Worm (Caenorhabditis elegans): ENCODE measurements around the gene lst-6.

Gene lst-6

ce11 chrII:7022370-7023001 lies at the start of gene lst-6, which contains the start of gene lst-5:
lst-6 (minus strand) TSS chrII:7022509.
lst-5 (plus strand) TSS chrII:7022913.
- no peak for TF ChIP-seq tbx-37 (GFP tag; conservative IDR thresholded peaks at IDR 0.05)
- TF ChIP-seq flt-1 (GFP tag; IDR thresholded peaks at IDR 0.05): no peak
- TF ChIP-seq ets-7 (tag; optimal IDR thresholded peaks at IDR 0.05): no peak
- TF ChIP-seq F13C5.2 (tag; optimal IDR thresholded peaks at IDR 0.05): peak; percentile 22
- TF ChIP-seq B0310.2 (tag; optimal IDR thresholded peaks at IDR 0.05): no peak
- TF ChIP-seq scrt-1 (GFP tag; IDR thresholded peaks at IDR 0.05): no peak
- peak; percentile 20 for TF ChIP-seq hmg-4 (GFP tag; optimal IDR thresholded peaks at IDR 0.05)
- no peak for TF ChIP-seq ceh-36 (tag; optimal IDR thresholded peaks at IDR 0.05)
- no peak for TF ChIP-seq ceh-13 (GFP tag; optimal IDR thresholded peaks at IDR 0.05)

ce11 chrII:7070434-7070833 lies 48.1 kb upstream of the lst-6 start:
- no peak for TF ChIP-seq flt-1 (GFP tag; IDR thresholded peaks at IDR 0.05)
- no peak for TF ChIP-seq hnd-1 (tag; optimal IDR thresholded peaks at IDR 0.05)
- TF ChIP-seq ceh-13 (GFP tag; optimal IDR thresholded peaks at IDR 0.05): no peak
- TF ChIP-seq pes-1 (GFP tag; IDR thresholded peaks at IDR 0.05): no peak
- TF ChIP-seq hmbx-1 (tag; optimal IDR thresholded peaks at IDR 0.05): no peak
- TF ChIP-seq ceh-36 (tag; optimal IDR thresholded peaks at IDR 0.05): no peak
- no peak for TF ChIP-seq hmg-4 (GFP tag; optimal IDR thresholded peaks at IDR 0.05)
- TF ChIP-seq aly-1 (tag; optimal IDR thresholded peaks at IDR 0.05): no peak
- TF ChIP-seq tra-4 (tag; optimal IDR thresholded peaks at IDR 0.05): no peak
- TF ChIP-seq F13C5.2 (tag; optimal IDR thresholded peaks at IDR 0.05): no peak
- no peak for TF ChIP-seq ets-7 (tag; optimal IDR thresholded peaks at IDR 0.05)
- no peak for TF ChIP-seq tbx-11 (GFP tag; IDR thresholded peaks at IDR 0.05)
- no peak for TF ChIP-seq ama-1 (optimal IDR thresholded peaks at IDR 0.05)
- TF ChIP-seq B0310.2 (tag; optimal IDR thresholded peaks at IDR 0.05): no peak

DNA sequence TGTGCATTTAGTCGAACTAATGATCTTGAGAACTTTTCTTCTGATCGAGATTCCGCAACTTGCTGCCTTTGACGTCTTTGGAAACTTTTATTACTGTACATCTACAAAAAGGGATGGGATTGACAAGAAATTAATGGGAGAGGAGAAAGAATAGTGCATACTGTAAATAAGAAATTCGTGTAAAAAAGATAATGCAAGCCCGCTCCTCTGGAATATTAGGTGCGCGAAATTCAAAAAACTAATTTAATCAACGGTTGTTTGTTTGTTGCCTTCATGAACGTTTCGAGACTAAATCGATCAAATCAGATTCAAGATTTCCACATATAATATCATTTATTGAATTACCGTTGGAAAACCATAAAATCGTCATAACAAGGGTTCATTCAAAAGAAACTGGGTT lies 47.6 kb upstream of the lst-6 start, which contains the start of gene him-14:
Gene him-14, minus strand, starts transcription at position 101 of the 400 bp plus-strand sequence.
- no peak for TF ChIP-seq aly-1 (tag; optimal IDR thresholded peaks at IDR 0.05)
- TF ChIP-seq hmg-4 (GFP tag; optimal IDR thresholded peaks at IDR 0.05): no peak
- TF ChIP-seq ama-1 (optimal IDR thresholded peaks at IDR 0.05): no peak
- TF ChIP-seq F13C5.2 (tag; optimal IDR thresholded peaks at IDR 0.05): no peak
- no peak for TF ChIP-seq B0310.2 (tag; optimal IDR thresholded peaks at IDR 0.05)
- TF ChIP-seq sea-1 (GFP tag; conservative IDR thresholded peaks at IDR 0.05): no peak
- no peak for TF ChIP-seq tra-4 (tag; optimal IDR thresholded peaks at IDR 0.05)
- TF ChIP-seq ets-7 (tag; optimal IDR thresholded peaks at IDR 0.05): no peak
- no peak for TF ChIP-seq flt-1 (GFP tag; IDR thresholded peaks at IDR 0.05)
- TF ChIP-seq ceh-13 (GFP tag; optimal IDR thresholded peaks at IDR 0.05): no peak
- no peak for TF ChIP-seq hnd-1 (tag; optimal IDR thresholded peaks at IDR 0.05)
- no peak for TF ChIP-seq pes-1 (GFP tag; IDR thresholded peaks at IDR 0.05)

- TF ChIP-seq tbx-11 (GFP tag; IDR thresholded peaks at IDR 0.05): no peak
Measured at ce11 chrII:7065391-7065790, 43.1 kb upstream of the lst-6 start, which contains the start of gene nos-2. nos-2 (plus strand) TSS chrII:7065618.

DNA sequence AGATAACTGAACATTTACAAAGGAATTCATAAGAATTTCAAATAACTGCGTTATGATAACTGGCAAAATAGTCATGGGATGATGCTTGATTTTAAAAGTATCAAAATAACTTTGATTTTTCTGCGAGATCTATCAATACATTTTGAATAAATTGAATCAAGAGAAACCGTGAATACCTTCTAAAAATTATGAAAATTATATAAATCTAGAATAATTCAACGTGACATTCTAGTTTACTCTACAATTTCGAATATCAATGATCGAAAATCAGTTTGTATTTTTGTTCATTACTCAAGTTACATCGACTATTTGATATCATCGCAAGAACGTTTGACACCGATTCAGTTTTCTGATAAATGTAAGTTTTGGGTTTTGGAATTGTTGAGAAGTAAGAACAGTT lies 39.4 kb upstream of the lst-6 start, which contains the start of gene acs-6:
Gene acs-6, plus strand, starts transcription at position 301 of the 400 bp plus-strand sequence.
- TF ChIP-seq flt-1 (GFP tag; IDR thresholded peaks at IDR 0.05) (no peak), hmbx-1 (tag; optimal IDR thresholded peaks at IDR 0.05) (no peak), pes-1 (GFP tag; IDR thresholded peaks at IDR 0.05) (no peak), hmg-4 (GFP tag; optimal IDR thresholded peaks at IDR 0.05) (no peak), ceh-13 (GFP tag; optimal IDR thresholded peaks at IDR 0.05) (no peak), tbx-37 (GFP tag; conservative IDR thresholded peaks at IDR 0.05) (no peak), tbx-11 (GFP tag; IDR thresholded peaks at IDR 0.05) (no peak), sea-1 (GFP tag; conservative IDR thresholded peaks at IDR 0.05) (no peak), hnd-1 (tag; optimal IDR thresholded peaks at IDR 0.05) (no peak), ama-1 (optimal IDR thresholded peaks at IDR 0.05) (no peak), ets-7 (tag; optimal IDR thresholded peaks at IDR 0.05) (no peak), F13C5.2 (tag; optimal IDR thresholded peaks at IDR 0.05) (no peak), scrt-1 (GFP tag; IDR thresholded peaks at IDR 0.05) (no peak), B0310.2 (tag; optimal IDR thresholded peaks at IDR 0.05) (no peak)

ce11 chrII:7060791-7061190 lies 38.5 kb upstream of the lst-6 start:
- TF ChIP-seq B0310.2 (tag; optimal IDR thresholded peaks at IDR 0.05) (no peak), tra-4 (tag; optimal IDR thresholded peaks at IDR 0.05) (no peak), hmg-4 (GFP tag; optimal IDR thresholded peaks at IDR 0.05) (no peak), sea-1 (GFP tag; conservative IDR thresholded peaks at IDR 0.05) (no peak), ceh-36 (tag; optimal IDR thresholded peaks at IDR 0.05) (no peak), ets-7 (tag; optimal IDR thresholded peaks at IDR 0.05) (no peak), flt-1 (GFP tag; IDR thresholded peaks at IDR 0.05) (no peak), pes-1 (GFP tag; IDR thresholded peaks at IDR 0.05) (no peak), hmbx-1 (tag; optimal IDR thresholded peaks at IDR 0.05) (no peak), ama-1 (optimal IDR thresholded peaks at IDR 0.05) (no peak)

- TF ChIP-seq hmg-4 (GFP tag; optimal IDR thresholded peaks at IDR 0.05): no peak
- no peak for TF ChIP-seq ceh-13 (GFP tag; optimal IDR thresholded peaks at IDR 0.05)
- no peak for TF ChIP-seq sea-1 (GFP tag; conservative IDR thresholded peaks at IDR 0.05)
- TF ChIP-seq pes-1 (GFP tag; IDR thresholded peaks at IDR 0.05): no peak
- no peak for TF ChIP-seq scrt-1 (GFP tag; IDR thresholded peaks at IDR 0.05)
- TF ChIP-seq ceh-36 (tag; optimal IDR thresholded peaks at IDR 0.05): no peak
- TF ChIP-seq tbx-37 (GFP tag; conservative IDR thresholded peaks at IDR 0.05): no peak
- no peak for TF ChIP-seq ets-7 (tag; optimal IDR thresholded peaks at IDR 0.05)
- TF ChIP-seq aly-1 (tag; optimal IDR thresholded peaks at IDR 0.05): no peak
- TF ChIP-seq B0310.2 (tag; optimal IDR thresholded peaks at IDR 0.05): no peak
- no peak for TF ChIP-seq flt-1 (GFP tag; IDR thresholded peaks at IDR 0.05)
- TF ChIP-seq hnd-1 (tag; optimal IDR thresholded peaks at IDR 0.05): no peak
- no peak for TF ChIP-seq tbx-11 (GFP tag; IDR thresholded peaks at IDR 0.05)
- no peak for TF ChIP-seq hmbx-1 (tag; optimal IDR thresholded peaks at IDR 0.05)
- no peak for TF ChIP-seq tra-4 (tag; optimal IDR thresholded peaks at IDR 0.05)
- TF ChIP-seq ama-1 (optimal IDR thresholded peaks at IDR 0.05): no peak
- no peak for TF ChIP-seq F13C5.2 (tag; optimal IDR thresholded peaks at IDR 0.05)
Measured at ce11 chrII:7060202-7060601, 37.9 kb upstream of the lst-6 start.
